Worm (Caenorhabditis elegans): ENCODE data around the gene F54D11.4.

Gene F54D11.4

DNA sequence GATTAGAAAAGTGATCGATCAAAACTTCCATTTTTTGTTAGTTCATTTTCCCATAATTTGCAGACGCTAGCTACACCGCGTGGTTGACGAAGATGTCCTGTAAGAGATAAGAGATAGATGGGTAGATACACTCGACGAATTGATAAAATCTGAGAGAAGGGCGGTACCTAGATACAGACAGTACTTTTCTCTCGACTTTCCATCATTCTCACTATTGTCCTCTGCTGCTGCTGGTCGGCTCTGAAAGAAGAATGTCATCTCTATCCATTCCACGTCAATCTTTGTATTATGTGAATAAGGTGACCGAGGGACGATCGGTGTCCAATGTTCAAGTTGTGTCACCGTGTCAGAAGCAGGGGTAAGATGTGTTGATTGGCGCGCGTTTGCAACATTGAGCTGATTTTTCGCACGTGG, 12.6 kb downstream of the F54D11.4 start, which contains the start of gene pmt-2 (continued):
- TF ChIP-seq sptf-2 (GFP tag; optimal IDR thresholded peaks at IDR 0.05) = no peak
- no peak for TF ChIP-seq F39B2.1 (GFP tag; IDR thresholded peaks at IDR 0.05)
- no peak for TF ChIP-seq him-1 (tag; optimal IDR thresholded peaks at IDR 0.05)
- no peak for TF ChIP-seq F52B5.7 (tag; optimal IDR thresholded peaks at IDR 0.05)
- TF ChIP-seq akir-1 (GFP tag; optimal IDR thresholded peaks at IDR 0.05) = no peak
- TF ChIP-seq hmg-20 (GFP tag; IDR thresholded peaks at IDR 0.05) = no peak
- TF ChIP-seq F22D6.2 (tag; optimal IDR thresholded peaks at IDR 0.05) = no peak
- no peak for TF ChIP-seq Y56A3A.18 (GFP tag; IDR thresholded peaks at IDR 0.05)
- no peak for TF ChIP-seq athp-1 (tag; optimal IDR thresholded peaks at IDR 0.05)
- no peak; the same call in 1 of the 2 replicates for TF ChIP-seq madf-6 (GFP tag; IDR thresholded peaks at IDR 0.05)
- no peak for TF ChIP-seq ceh-100 (GFP tag; IDR thresholded peaks at IDR 0.05)
- TF ChIP-seq lin-40 (tag; optimal IDR thresholded peaks at IDR 0.05) = peak; percentile 21
- peak; percentile 14 for TF ChIP-seq F57C9.4 (tag; optimal IDR thresholded peaks at IDR 0.05)
- no peak for TF ChIP-seq hlh-26 (GFP tag; conservative IDR thresholded peaks at IDR 0.05)
- TF ChIP-seq B0261.1 (tag; optimal IDR thresholded peaks at IDR 0.05) = no peak
- no peak for TF ChIP-seq rpc-1 (optimal IDR thresholded peaks at IDR 0.05)
- no peak for TF ChIP-seq rpc-1 (tag; optimal IDR thresholded peaks at IDR 0.05)
- no peak for TF ChIP-seq dpl-1 (GFP tag; optimal IDR thresholded peaks at IDR 0.05)
- TF ChIP-seq efl-1 (GFP tag; optimal IDR thresholded peaks at IDR 0.05) = no peak
- TF ChIP-seq ama-1 (optimal IDR thresholded peaks at IDR 0.05) = no peak
- TF ChIP-seq ama-1 (GFP tag; optimal IDR thresholded peaks at IDR 0.05) = no peak
- TF ChIP-seq madf-10 (tag; optimal IDR thresholded peaks at IDR 0.05) = no peak
- no peak for TF ChIP-seq F23B12.7 (tag; optimal IDR thresholded peaks at IDR 0.05; ENCODE audit: insufficient read depth)
- TF ChIP-seq nfya-1 (tag; optimal IDR thresholded peaks at IDR 0.05; ENCODE audit: borderline replicate concordance, insufficient read depth) = no peak
- no peak for TF ChIP-seq F57A8.1 (GFP tag; optimal IDR thresholded peaks at IDR 0.05)
- no peak for TF ChIP-seq mes-4 (tag; optimal IDR thresholded peaks at IDR 0.05)
- TF ChIP-seq madf-3 (GFP tag; IDR thresholded peaks at IDR 0.05) = 0 out of 2 replicates have a peak, but pooled peaks have one; percentile 16
- TF ChIP-seq chd-7 (tag; optimal IDR thresholded peaks at IDR 0.05) = peak; percentile 10
- no peak for TF ChIP-seq T26A5.8 (tag; optimal IDR thresholded peaks at IDR 0.05)
- TF ChIP-seq ztf-26 (tag; optimal IDR thresholded peaks at IDR 0.05) = peak; percentile 35
- TF ChIP-seq ceh-91 (GFP tag; IDR thresholded peaks at IDR 0.05) = no peak
- no peak for TF ChIP-seq mel-28 (tag; optimal IDR thresholded peaks at IDR 0.05; ENCODE audit: borderline replicate concordance)
- peak in 1 of 2 experiments; percentile 54 for TF ChIP-seq let-607 (tag; optimal IDR thresholded peaks at IDR 0.05)
- TF ChIP-seq mxl-1 (tag; optimal IDR thresholded peaks at IDR 0.05) = no peak
- no peak for TF ChIP-seq sea-2 (GFP tag; IDR thresholded peaks at IDR 0.05)
- no peak for TF ChIP-seq cebp-2 (GFP tag; IDR thresholded peaks at IDR 0.05)
- TF ChIP-seq dox-1 (GFP tag; IDR thresholded peaks at IDR 0.05) = no peak
- TF ChIP-seq lin-54 (GFP tag; optimal IDR thresholded peaks at IDR 0.05) = no peak
- 0 out of 2 replicates have a peak, but pooled peaks have one; percentile 11 for TF ChIP-seq lin-26 (GFP tag; IDR thresholded peaks at IDR 0.05)
- TF ChIP-seq ztf-25 (GFP tag; IDR thresholded peaks at IDR 0.05) = no peak
- TF ChIP-seq F33H1.4 (GFP tag; IDR thresholded peaks at IDR 0.05) = no peak
- no peak for TF ChIP-seq aptf-3 (GFP tag; IDR thresholded peaks at IDR 0.05)
- no peak for TF ChIP-seq bed-2 (GFP tag; IDR thresholded peaks at IDR 0.05)
- TF ChIP-seq nhr-80 (tag; optimal IDR thresholded peaks at IDR 0.05) = peak; percentile 71
- TF ChIP-seq snpc-1.3 (tag; optimal IDR thresholded peaks at IDR 0.05; ENCODE audit: insufficient read depth) = no peak
- TF ChIP-seq nfya-2 (GFP tag; IDR thresholded peaks at IDR 0.05) = no peak
- no peak for TF ChIP-seq rec-8 (tag; optimal IDR thresholded peaks at IDR 0.05)
- TF ChIP-seq madf-8 (GFP tag; conservative IDR thresholded peaks at IDR 0.05) = no peak
- TF ChIP-seq ztf-22 (GFP tag; optimal IDR thresholded peaks at IDR 0.05) = no peak
- no peak for TF ChIP-seq attf-3 (GFP tag; conservative IDR thresholded peaks at IDR 0.05)

Measured in whole organism, young adult.